Fruit fly (Drosophila melanogaster): ENCODE measurements around the gene trbl.

The trbl gene

DNA sequence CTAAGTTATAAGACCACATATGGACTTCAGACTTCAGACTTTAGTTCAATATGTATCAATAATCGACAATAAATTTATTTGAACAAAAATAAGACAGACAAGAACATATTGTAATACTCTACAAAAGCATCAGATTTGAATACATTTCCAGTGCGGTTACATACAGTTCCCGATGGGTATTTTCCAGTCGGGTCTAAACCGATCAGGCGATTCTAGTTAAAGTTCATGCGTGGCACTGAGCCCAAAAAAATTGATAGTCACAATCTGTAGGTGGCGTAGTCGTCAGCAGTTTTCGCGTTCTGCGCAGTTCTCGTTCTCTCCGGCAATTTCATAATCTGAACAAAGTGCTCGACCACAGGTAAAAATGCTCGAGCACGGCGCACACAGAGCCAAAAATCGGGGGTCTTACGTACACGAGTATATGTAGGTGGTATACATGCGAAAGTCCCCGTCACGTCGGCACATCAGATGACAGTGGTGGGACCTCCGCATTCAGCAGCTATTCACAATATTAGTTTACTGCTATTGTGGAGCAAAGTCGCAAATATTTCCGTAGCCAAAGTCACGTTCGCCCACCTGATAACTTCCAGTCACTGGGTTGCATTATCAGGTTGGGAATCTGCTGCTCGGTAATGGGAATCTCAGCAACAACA is 6.0 kb downstream of the trbl start:
- TF ChIP-seq noc (tag; optimal IDR thresholded peaks at IDR 0.05): peak; percentile 93

DNA sequence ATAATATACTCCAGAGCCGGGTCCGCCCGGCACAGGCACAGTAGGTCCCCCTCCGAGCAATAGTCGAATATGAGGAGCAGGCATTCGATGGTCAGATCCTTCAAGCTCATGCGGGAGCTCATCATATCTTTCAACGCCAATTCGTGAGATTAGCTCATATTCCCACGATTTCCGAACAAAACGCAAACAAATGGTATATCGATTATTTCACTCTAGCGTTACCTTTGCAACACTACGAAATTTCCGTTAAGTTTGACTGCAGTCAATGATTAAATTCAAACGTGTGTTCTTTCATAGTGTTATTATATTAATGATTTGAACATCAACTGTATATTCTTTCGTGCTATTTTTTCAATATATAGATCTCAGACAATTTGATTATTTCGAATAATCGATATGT is 8.1 kb downstream of the trbl start, which contains the start of gene CG33969:
Gene CG33969 (minus strand): TSS at position 197 of the 400 bp plus-strand sequence.
- no peak for TF ChIP-seq noc (tag; optimal IDR thresholded peaks at IDR 0.05)

DNA sequence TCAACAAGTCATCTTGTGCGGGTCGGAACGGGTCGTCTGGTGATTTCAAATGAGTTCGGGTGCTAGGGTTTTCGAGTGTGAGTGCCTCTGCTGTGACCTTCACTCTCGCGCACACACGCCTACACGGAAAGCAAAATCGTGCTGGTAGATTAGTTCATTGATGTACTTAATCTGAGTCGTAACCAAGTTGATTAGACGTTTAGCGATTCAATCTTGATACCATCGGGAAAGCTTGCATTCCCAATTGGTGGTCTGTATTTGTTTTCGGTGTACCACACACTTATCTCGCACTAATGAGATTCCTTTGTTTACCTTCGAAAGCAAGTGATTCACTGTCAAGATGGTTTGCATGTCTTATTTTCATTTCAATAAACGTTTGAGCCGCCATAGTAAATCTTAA is 12.4 kb downstream of the trbl start:
- peak; percentile 58 for TF ChIP-seq noc (tag; optimal IDR thresholded peaks at IDR 0.05)

DNA sequence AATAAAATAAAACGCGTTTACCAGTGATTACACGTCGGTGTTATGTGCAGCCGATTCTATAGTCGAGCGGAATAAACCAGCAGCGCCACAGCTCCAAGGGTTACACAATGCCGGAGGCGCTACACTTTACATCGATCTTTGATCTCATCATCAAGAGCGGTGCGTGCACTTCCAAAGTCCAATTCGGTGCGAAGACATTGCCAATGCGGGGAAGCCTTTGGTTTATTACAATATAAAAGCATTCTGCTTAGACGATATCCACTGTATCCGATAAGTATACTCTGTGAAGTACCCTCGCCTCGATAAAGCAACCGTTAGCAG is 13.6 kb downstream of the trbl start:
- TF ChIP-seq noc (tag; optimal IDR thresholded peaks at IDR 0.05): no peak

DNA sequence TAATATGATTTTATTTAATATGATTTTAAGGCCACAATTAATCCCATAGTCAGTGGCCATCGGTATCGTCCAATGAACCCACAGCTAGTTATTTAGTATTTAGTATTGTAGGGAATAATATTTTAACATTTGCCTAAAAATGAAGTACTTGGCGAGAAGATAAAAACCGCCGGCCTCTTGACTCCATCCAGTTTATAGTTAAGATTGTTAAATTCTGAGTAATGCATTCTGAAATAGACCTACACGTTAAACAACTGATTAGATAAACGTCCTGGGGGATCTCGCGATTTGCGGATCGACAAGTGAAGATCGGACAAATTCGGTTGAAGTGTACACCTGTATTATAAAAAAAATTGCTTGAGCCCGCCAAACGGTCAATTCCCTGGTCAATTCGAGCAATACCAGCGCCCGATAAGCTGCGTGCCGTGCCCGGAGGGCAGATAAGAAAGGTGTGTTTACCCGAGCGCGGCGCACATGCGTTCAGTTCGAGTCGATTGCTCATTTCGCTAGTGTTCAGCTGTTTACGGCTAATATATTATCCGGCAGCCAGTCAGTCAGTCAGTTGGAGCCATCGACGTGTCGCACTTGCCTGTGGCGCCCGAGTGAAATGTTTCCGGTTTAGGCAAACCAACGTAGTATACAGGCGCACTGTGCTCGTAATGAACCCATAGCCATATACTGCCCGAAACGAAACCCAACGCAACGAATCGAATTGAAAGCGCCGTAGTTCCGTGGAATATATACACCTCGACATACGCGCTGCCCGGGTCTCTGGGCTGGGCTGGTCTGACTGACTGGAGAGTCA is 14.2 kb downstream of the trbl start:
- TF ChIP-seq noc (tag; optimal IDR thresholded peaks at IDR 0.05): peak; percentile 53

DNA sequence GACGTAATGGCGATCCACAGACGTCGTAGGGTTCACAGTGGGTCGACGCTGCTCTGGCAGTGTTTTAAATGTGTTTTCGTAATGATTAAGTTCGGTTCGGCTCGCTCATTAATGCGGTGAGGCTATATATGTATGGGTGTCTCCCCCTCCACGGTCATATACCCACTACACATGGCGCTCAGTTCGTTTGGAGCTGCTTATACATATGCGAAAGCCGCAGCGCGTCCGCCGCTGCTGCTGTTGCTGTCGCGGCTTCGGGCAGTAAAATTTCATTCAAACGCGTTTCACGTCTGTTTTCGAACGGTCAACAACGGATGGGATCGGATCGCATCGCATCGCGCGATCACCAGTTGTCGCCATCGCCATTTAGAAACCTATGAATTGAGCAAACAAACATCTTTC is 15.4 kb downstream of the trbl start:
- TF ChIP-seq noc (tag; optimal IDR thresholded peaks at IDR 0.05): peak; percentile 3

- peak; percentile 40 for TF ChIP-seq noc (tag; optimal IDR thresholded peaks at IDR 0.05)
These were observed 16.0 kb downstream of the trbl start for dm6 chr3L:20385408-20385807.

DNA sequence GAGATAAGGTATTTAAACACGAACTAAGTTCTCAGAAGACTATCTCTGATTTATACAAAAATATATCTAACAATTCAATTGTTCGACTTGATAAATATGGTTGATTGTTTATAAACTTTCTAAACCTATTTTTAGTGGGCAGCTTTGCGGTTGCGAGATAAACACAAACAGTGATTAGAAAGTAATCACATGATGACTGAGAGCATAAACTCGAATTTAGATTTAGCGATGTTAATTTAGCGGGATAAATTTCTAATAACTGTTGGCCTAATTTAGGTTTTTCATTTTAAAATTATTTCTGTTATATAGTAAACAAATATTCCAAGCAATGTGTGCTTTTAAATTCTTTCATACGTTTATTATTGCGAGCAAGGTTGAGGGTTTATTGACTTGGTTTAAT is 16.4 kb downstream of the trbl start:
- no peak for TF ChIP-seq noc (tag; optimal IDR thresholded peaks at IDR 0.05)

- TF ChIP-seq noc (tag; optimal IDR thresholded peaks at IDR 0.05): peak; percentile 81
These were observed 17.2 kb downstream of the trbl start, which contains the start of the genes CG5498 and fbl for dm6 chr3L:20384086-20384810. Gene CG5498 (minus strand): TSS chr3L:20384109. Gene fbl (plus strand): TSS chr3L:20384429.

- no peak for TF ChIP-seq noc (tag; optimal IDR thresholded peaks at IDR 0.05)
These were observed 21.9 kb downstream of the trbl start for dm6 chr3L:20379496-20379895.

DNA sequence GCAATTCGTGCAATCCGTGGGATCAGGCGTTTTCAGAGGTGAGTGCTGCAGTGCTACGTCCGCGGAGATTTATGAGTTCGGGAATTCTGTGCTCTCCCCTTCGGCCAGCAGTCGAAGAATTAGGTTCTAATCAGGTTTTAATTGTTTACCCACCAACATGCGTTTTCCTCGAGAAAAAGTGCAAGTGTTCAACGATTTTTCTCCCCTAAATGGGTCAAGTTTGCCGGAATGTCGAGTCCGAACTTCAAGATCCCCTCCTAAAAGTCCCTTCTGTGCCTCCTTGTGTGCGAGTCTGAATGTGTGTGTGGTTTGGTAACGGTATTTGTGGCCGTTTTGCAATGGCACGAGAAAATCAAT is 24.9 kb downstream of the trbl start:
- TF ChIP-seq noc (tag; optimal IDR thresholded peaks at IDR 0.05): no peak

dm6 chr3L:20375878-20376563 is 25.4 kb downstream of the trbl start, which contains the start of the genes Ide and RhoBTB:
Gene Ide (minus strand): TSS chr3L:20375896.
Gene RhoBTB (plus strand): TSS chr3L:20376242.
- peak; percentile 75 for TF ChIP-seq noc (tag; optimal IDR thresholded peaks at IDR 0.05)

DNA sequence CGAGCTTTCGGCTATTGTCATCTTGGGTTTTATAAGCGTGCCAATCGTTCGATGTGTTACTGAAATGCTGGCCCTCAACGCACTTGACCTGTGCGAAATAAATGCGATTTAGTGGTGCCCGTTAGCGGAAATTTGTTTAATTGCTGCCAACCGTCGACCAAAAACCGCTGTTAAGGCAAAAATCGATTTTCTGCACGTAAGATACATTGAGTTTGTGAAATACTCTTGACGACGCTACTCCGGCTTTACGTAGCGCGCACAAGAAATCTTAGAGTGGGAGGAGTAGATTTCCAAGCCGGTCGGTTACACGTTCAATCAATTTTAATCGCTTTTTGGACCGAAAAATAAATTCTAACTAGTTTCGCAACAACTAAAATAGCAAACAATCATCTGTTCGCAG is 25.9 kb downstream of the trbl start:
- no peak for TF ChIP-seq noc (tag; optimal IDR thresholded peaks at IDR 0.05)

DNA sequence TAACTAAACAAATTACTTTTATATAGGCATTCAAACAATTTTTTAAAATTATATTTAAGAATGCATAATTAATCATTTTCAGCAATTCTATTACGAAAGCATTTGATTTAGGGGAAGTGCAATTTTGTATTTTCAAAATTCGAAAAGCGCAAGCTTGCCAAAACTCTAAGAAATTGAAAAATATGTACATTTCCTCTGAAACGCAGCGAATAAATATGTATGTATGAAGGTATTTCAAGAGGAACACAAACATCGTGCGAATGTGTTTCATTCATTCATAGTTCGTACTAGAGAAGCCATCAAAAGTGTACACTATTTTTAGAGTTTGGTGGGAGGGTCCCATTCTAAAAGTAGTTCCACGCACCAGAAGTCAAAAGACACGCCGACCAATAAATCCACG is 31.4 kb downstream of the trbl start, which contains the start of gene CG13247:
Gene CG13247 (plus strand): TSS at position 301 of the 400 bp plus-strand sequence.
- no peak for TF ChIP-seq noc (tag; optimal IDR thresholded peaks at IDR 0.05)

DNA sequence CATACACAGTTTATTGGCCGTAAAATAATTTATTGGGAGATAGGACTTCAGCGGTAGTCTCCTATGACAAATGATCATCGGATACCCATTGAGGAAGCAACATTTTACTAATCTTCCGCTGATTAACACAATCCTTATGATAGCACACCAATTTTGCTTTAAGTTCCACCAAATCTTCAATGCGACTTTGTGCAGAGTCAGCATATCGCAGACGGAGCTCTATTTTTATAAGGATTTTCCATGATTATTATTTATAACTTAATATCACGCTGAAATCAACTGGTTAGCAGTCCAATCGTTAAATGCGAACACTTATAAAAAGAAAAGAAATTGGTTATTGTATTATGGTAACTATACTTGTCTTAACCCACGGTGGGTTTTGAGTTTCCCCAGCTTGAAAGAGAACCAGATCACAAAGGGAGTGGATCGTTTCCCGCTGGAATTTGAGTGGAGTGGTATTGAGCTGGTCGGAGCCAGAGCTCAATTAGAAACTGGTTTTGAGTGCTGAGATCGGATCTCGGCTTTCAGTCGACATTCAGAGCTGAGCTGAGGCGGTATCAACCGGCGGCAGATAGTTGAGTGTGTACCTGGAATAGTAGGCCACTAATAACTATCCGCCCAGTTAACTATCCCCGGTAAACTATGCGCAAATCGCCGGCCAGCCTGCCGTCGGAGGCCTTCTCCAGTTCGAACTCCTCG is 34.6 kb downstream of the trbl start, which contains the start of the genes Toll-9 and in:
Gene Toll-9 (minus strand): TSS at position 51 of the 699 bp plus-strand sequence.
Gene in (plus strand): TSS at position 525 of the 699 bp plus-strand sequence.
- TF ChIP-seq noc (tag; optimal IDR thresholded peaks at IDR 0.05): no peak
